Worm (Caenorhabditis elegans): ENCODE results near the gene str-171.

The str-171 gene

ce11 chrV:15143798-15144197, 11.5 kb upstream of the str-171 start, which contains the start of gene K08F9.4 (continued):
- TF ChIP-seq hlh-4 (tag; optimal IDR thresholded peaks at IDR 0.05) (no peak), ztf-4 (tag; optimal IDR thresholded peaks at IDR 0.05) (no peak), fkh-8 (tag; optimal IDR thresholded peaks at IDR 0.05) (peak; percentile 13), nhr-28 (tag; optimal IDR thresholded peaks at IDR 0.05) (no peak), xbp-1 (tag; optimal IDR thresholded peaks at IDR 0.05) (peak; percentile 63), sup-37 (GFP tag; optimal IDR thresholded peaks at IDR 0.05) (no peak), nhr-84 (tag; optimal IDR thresholded peaks at IDR 0.05) (no peak), nhr-47 (tag; optimal IDR thresholded peaks at IDR 0.05) (peak; percentile 68), jun-1 (tag; optimal IDR thresholded peaks at IDR 0.05) (no peak), pqm-1 (tag; optimal IDR thresholded peaks at IDR 0.05) (no peak), sptf-1 (tag; optimal IDR thresholded peaks at IDR 0.05) (no peak), unc-98 (GFP tag; IDR thresholded peaks at IDR 0.05) (no peak), tlp-1 (tag; optimal IDR thresholded peaks at IDR 0.05) (no peak), nhr-71 (tag; optimal IDR thresholded peaks at IDR 0.05) (peak; percentile 80), nhr-90 (tag; optimal IDR thresholded peaks at IDR 0.05; ENCODE audit: poor library complexity) (peak; percentile 75), swsn-7 (tag; optimal IDR thresholded peaks at IDR 0.05) (peak; percentile 51), elt-2 (tag; optimal IDR thresholded peaks at IDR 0.05) (no peak), rnt-1 (tag; optimal IDR thresholded peaks at IDR 0.05) (peak; percentile 73), egl-27 (tag; optimal IDR thresholded peaks at IDR 0.05) (no peak), lin-14 (GFP tag; optimal IDR thresholded peaks at IDR 0.05) (peak; percentile 81), C04F5.9 (tag; optimal IDR thresholded peaks at IDR 0.05) (no peak), C16A3.4 (tag; optimal IDR thresholded peaks at IDR 0.05) (peak; percentile 84), F16B12.6 (tag; optimal IDR thresholded peaks at IDR 0.05) (peak; percentile 38), Y116A8C.19 (tag; optimal IDR thresholded peaks at IDR 0.05; ENCODE audit: borderline replicate concordance) (no peak), vab-15 (tag; optimal IDR thresholded peaks at IDR 0.05) (peak; percentile 2), ceh-8 (GFP tag; optimal IDR thresholded peaks at IDR 0.05) (no peak), lin-35 (GFP tag; optimal IDR thresholded peaks at IDR 0.05) (peak; percentile 75 to 85), hlh-17 (GFP tag; optimal IDR thresholded peaks at IDR 0.05; ENCODE audit: borderline replicate concordance) (no peak), efl-1 (optimal IDR thresholded peaks at IDR 0.05) (peak; percentile 82 to 83), efl-1 (GFP tag; optimal IDR thresholded peaks at IDR 0.05 in 1 of 2) (peak; percentile 72 to 95), fkh-10 (GFP tag; optimal IDR thresholded peaks at IDR 0.05) (no peak), lin-13 (GFP tag; optimal IDR thresholded peaks at IDR 0.05) (peak; percentile 20), elt-3 (tag; optimal IDR thresholded peaks at IDR 0.05) (peak in 2 of 6 experiments; percentile 26 to 72), blmp-1 (tag; optimal IDR thresholded peaks at IDR 0.05) (peak; percentile 100), sox-4 (tag; optimal IDR thresholded peaks at IDR 0.05) (no peak), lsy-2 (tag; optimal IDR thresholded peaks at IDR 0.05) (peak; percentile 75 to 82), irx-1 (tag; optimal IDR thresholded peaks at IDR 0.05) (peak; percentile 0), nhr-76 (tag; optimal IDR thresholded peaks at IDR 0.05) (no peak), unc-62 (GFP tag; optimal IDR thresholded peaks at IDR 0.05) (no peak), unc-30 (tag; optimal IDR thresholded peaks at IDR 0.05) (no peak), hpl-2 (GFP tag; optimal IDR thresholded peaks at IDR 0.05) (no peak), nhr-12 (tag; optimal IDR thresholded peaks at IDR 0.05) (no peak), fos-1 (tag; optimal IDR thresholded peaks at IDR 0.05) (no peak), efl-3 (GFP tag; optimal IDR thresholded peaks at IDR 0.05) (no peak), snu-23 (GFP tag; optimal IDR thresholded peaks at IDR 0.05) (peak; percentile 79), nhr-237 (tag; optimal IDR thresholded peaks at IDR 0.05) (peak; percentile 55), dsc-1 (tag; optimal IDR thresholded peaks at IDR 0.05) (no peak), mef-2 (tag; optimal IDR thresholded peaks at IDR 0.05) (no peak), nhr-11 (tag; optimal IDR thresholded peaks at IDR 0.05) (no peak), ceh-63 (GFP tag; optimal IDR thresholded peaks at IDR 0.05) (no peak), nhr-85 (tag) (peak; percentile 89)

All from whole organism, L1 larva.